Worm (Caenorhabditis elegans) whole organism, L1 larva: ENCODE data around the gene C49G7.7.

Source experiments
- fkh-10 ChIP-seq: sonication (generic microtip); optimal IDR thresholded peaks from 2 replicates; lab custom pipeline; 2017; ENCODE audit warnings: missing biosample characterization, missing genetic modification reagents, missing genetic modification characterization
- lin-15B ChIP-seq: fragments of 150-350 bp; sonication (generic microtip); optimal IDR thresholded peaks from 3 replicates; lab custom pipeline; 2014; ENCODE audit warnings: missing biosample characterization, missing genetic modification characterization
- nhr-12 ChIP-seq: sonication (generic microtip); optimal IDR thresholded peaks from 2 replicates; lab custom pipeline; 2017; ENCODE audit warnings: missing biosample characterization, missing genetic modification characterization
- nhr-237 ChIP-seq: fragments of 150-350 bp; optimal IDR thresholded peaks from 2 replicates; lab custom pipeline; 2014; ENCODE audit warnings: missing biosample characterization, missing genetic modification characterization
- unc-62 ChIP-seq: fragments of 150-350 bp; optimal IDR thresholded peaks from 2 replicates; lab custom pipeline; 2014; ENCODE audit warnings: missing biosample characterization, missing genetic modification reagents, missing genetic modification characterization
- ztf-11 ChIP-seq, 2 experiments: sonication (generic microtip); optimal IDR thresholded peaks; 2 replicates each; lab custom pipeline; 2016 to 2017; ENCODE audit warnings: missing genetic modification characterization in 2 of 2, missing biosample characterization in 1 of 2, missing compliant biosample characterization in 1 of 2

ce11 chrV:4024777-4025176 lies 9.5 kb upstream of the C49G7.7 start, which contains the start of gene K09D9.1:
- no peak for TF ChIP-seq nhr-237 (tag; lab: Kevin White, UChicago)
- TF ChIP-seq lin-15B (tag; lab: Kevin White, UChicago), result no peak
- TF ChIP-seq unc-62 (GFP tag; lab: Kevin White, UChicago), result no peak
- TF ChIP-seq nhr-12, result no peak
- TF ChIP-seq fkh-10 (GFP tag; lab: Kevin White, UChicago), result no peak
- no peak for TF ChIP-seq ztf-11 (tag; optimal IDR thresholded peaks at IDR 0.05; lab: Kevin White, UChicago)
